Worm (Caenorhabditis elegans) whole organism, L2 larva: ENCODE data around the gene C02B8.6.

ENCODE experiments used
- C34F6.9 ChIP-seq: fragments of 150-350 bp; optimal IDR thresholded peaks from 2 replicates; lab custom pipeline; 2014; ENCODE audit warnings: missing biosample characterization, missing genetic modification characterization
- F13H6.1 ChIP-seq: sonication (generic microtip); optimal IDR thresholded peaks from 2 replicates; lab custom pipeline; 2016; ENCODE audit warnings: missing genetic modification characterization, missing compliant biosample characterization
- R02D3.7 ChIP-seq: fragments of 150-350 bp; optimal IDR thresholded peaks from 2 replicates; lab custom pipeline; 2014; ENCODE audit warnings: missing biosample characterization, missing genetic modification characterization
- Y55F3AM.14 ChIP-seq: fragments of 200-800 bp; sonication (Bioruptor generic); optimal IDR thresholded peaks from 2 replicates; lab custom pipeline; 2018; ENCODE audit warnings: mild to moderate bottlenecking, missing genetic modification characterization, missing compliant biosample characterization
- ZK546.5 ChIP-seq: sonication (generic microtip); optimal IDR thresholded peaks from 2 replicates; lab custom pipeline; 2017; ENCODE audit warnings: missing biosample characterization, missing genetic modification characterization
- aly-2 ChIP-seq: fragments of 150-350 bp; optimal IDR thresholded peaks from 2 replicates; lab custom pipeline; 2014; ENCODE audit warnings: missing biosample characterization, missing genetic modification characterization
- ama-1 ChIP-seq: fragments of 150-350 bp; optimal IDR thresholded peaks from 2 replicates; lab custom pipeline; 2018; ENCODE audit warnings: inconsistent platforms
- blmp-1 ChIP-seq: sonication (generic microtip); optimal IDR thresholded peaks from 2 replicates; lab custom pipeline; 2017; ENCODE audit warnings: missing genetic modification characterization, mild to moderate bottlenecking, missing compliant biosample characterization, antibody characterized with exemption, moderate library complexity; ENCODE audit not compliant: insufficient read depth
- ceh-16 ChIP-seq: fragments of 150-350 bp; optimal IDR thresholded peaks from 2 replicates; lab custom pipeline; 2014; ENCODE audit warnings: missing biosample characterization, missing genetic modification characterization
- ceh-82 ChIP-seq: fragments of 150-350 bp; optimal IDR thresholded peaks from 2 replicates; lab custom pipeline; 2014; ENCODE audit warnings: missing biosample characterization, missing genetic modification characterization
- crh-2 ChIP-seq: sonication (generic microtip); optimal IDR thresholded peaks from 2 replicates; lab custom pipeline; 2017; ENCODE audit warnings: missing biosample characterization, missing genetic modification characterization
- dmd-4 ChIP-seq: sonication (generic microtip); optimal IDR thresholded peaks from 2 replicates; lab custom pipeline; 2017; ENCODE audit warnings: missing biosample characterization, missing genetic modification characterization
- egl-27 ChIP-seq: sonication (generic microtip); optimal IDR thresholded peaks from 3 replicates; lab custom pipeline; 2017; ENCODE audit warnings: missing biosample characterization, missing genetic modification reagents, missing genetic modification characterization
- elt-3 ChIP-seq: sonication (generic microtip); optimal IDR thresholded peaks from 2 replicates; lab custom pipeline; 2017; ENCODE audit warnings: missing biosample characterization, missing genetic modification characterization
- gmeb-1 ChIP-seq: fragments of 150-350 bp; optimal IDR thresholded peaks from 2 replicates; lab custom pipeline; 2014; ENCODE audit warnings: missing biosample characterization, missing genetic modification characterization
- lin-11 ChIP-seq: fragments of 150-350 bp; sonication (generic microtip); optimal IDR thresholded peaks from 2 replicates; lab custom pipeline; 2014; ENCODE audit warnings: missing biosample characterization, missing genetic modification characterization, inconsistent platforms, mixed read lengths
- lin-13 ChIP-seq: fragments of 150-350 bp; optimal IDR thresholded peaks from 2 replicates; lab custom pipeline; 2014; ENCODE audit warnings: missing biosample characterization, missing genetic modification reagents, missing genetic modification characterization
- lin-39 ChIP-seq: fragments of 150-350 bp; optimal IDR thresholded peaks from 2 replicates; lab custom pipeline; 2014; ENCODE audit warnings: missing biosample characterization, missing genetic modification reagents, missing genetic modification characterization
- lsy-2 ChIP-seq, 2 experiments: fragments of 150-350 bp in 1 of 2; sonication (generic microtip) in 1 of 2; optimal IDR thresholded peaks; 2 replicates each; lab custom pipeline; 2014 to 2017; ENCODE audit warnings: missing biosample characterization in 2 of 2, missing genetic modification characterization in 2 of 2
- mab-5 ChIP-seq: fragments of 150-350 bp; optimal IDR thresholded peaks from 2 replicates; lab custom pipeline; 2014; ENCODE audit warnings: missing biosample characterization, missing genetic modification characterization
- mbf-1 ChIP-seq: sonication (generic microtip); optimal IDR thresholded peaks from 2 replicates; lab custom pipeline; 2017; ENCODE audit warnings: missing biosample characterization, missing genetic modification characterization
- mdl-1 ChIP-seq, 2 experiments: fragments of 150-350 bp in 1 of 2; sonication (generic microtip) in 1 of 2; optimal IDR thresholded peaks; 2 replicates each; lab custom pipeline; 2017; ENCODE audit warnings: missing biosample characterization in 2 of 2, missing genetic modification characterization in 2 of 2
- nhr-10 ChIP-seq: sonication (generic microtip); optimal IDR thresholded peaks from 2 replicates; lab custom pipeline; 2017; ENCODE audit warnings: missing biosample characterization, missing genetic modification characterization
- nhr-12 ChIP-seq: fragments of 150-350 bp; optimal IDR thresholded peaks from 2 replicates; lab custom pipeline; 2014; ENCODE audit warnings: missing biosample characterization, missing genetic modification characterization
- nhr-129 ChIP-seq: fragments of 150-350 bp; optimal IDR thresholded peaks from 2 replicates; lab custom pipeline; 2014; ENCODE audit warnings: missing biosample characterization, missing genetic modification characterization
- nhr-21 ChIP-seq: fragments of 150-350 bp; optimal IDR thresholded peaks from 2 replicates; lab custom pipeline; 2014; ENCODE audit warnings: missing biosample characterization, missing genetic modification characterization
- nhr-23 ChIP-seq: fragments of 150-350 bp; optimal IDR thresholded peaks from 2 replicates; lab custom pipeline; 2014; ENCODE audit warnings: missing biosample characterization, missing genetic modification reagents, missing genetic modification characterization
- nhr-237 ChIP-seq: fragments of 150-350 bp; optimal IDR thresholded peaks from 2 replicates; lab custom pipeline; 2014; ENCODE audit warnings: missing biosample characterization, missing genetic modification characterization
- nhr-25 ChIP-seq: fragments of 150-350 bp; sonication (generic microtip); optimal IDR thresholded peaks from 3 replicates; lab custom pipeline; 2014; ENCODE audit warnings: missing biosample characterization, missing genetic modification characterization
- nhr-6 ChIP-seq: fragments of 150-350 bp; optimal IDR thresholded peaks from 2 replicates; lab custom pipeline; 2014; ENCODE audit warnings: missing biosample characterization, missing genetic modification characterization
- nhr-77 ChIP-seq: fragments of 150-350 bp; optimal IDR thresholded peaks from 2 replicates; lab custom pipeline; 2014; ENCODE audit warnings: missing biosample characterization, missing genetic modification characterization
- peb-1 ChIP-seq: fragments of 150-350 bp; optimal IDR thresholded peaks from 2 replicates; lab custom pipeline; 2014; ENCODE audit warnings: missing biosample characterization, missing genetic modification characterization
- sem-4 ChIP-seq: fragments of 150-350 bp; optimal IDR thresholded peaks from 2 replicates; lab custom pipeline; 2014; ENCODE audit warnings: missing biosample characterization, missing genetic modification reagents, missing genetic modification characterization
- skn-1 ChIP-seq: sonication (generic microtip); optimal IDR thresholded peaks from 2 replicates; lab custom pipeline; 2017; ENCODE audit warnings: missing biosample characterization, missing genetic modification characterization
- sma-9 ChIP-seq, 2 experiments: fragments of 150-350 bp in 1 of 2; sonication (generic microtip) in 1 of 2; optimal IDR thresholded peaks; 2 replicates each; lab custom pipeline; 2014 to 2016; ENCODE audit warnings: missing genetic modification characterization in 2 of 2, mild to moderate bottlenecking in 1 of 2, missing biosample characterization in 1 of 2, missing compliant biosample characterization in 1 of 2, missing genetic modification reagents in 1 of 2, moderate library complexity in 1 of 2
- snpc-4 ChIP-seq: fragments of 150-350 bp; optimal IDR thresholded peaks from 2 replicates; lab custom pipeline; 2014; ENCODE audit warnings: missing biosample characterization, missing genetic modification characterization
- unc-55 ChIP-seq: fragments of 150-350 bp; sonication (generic microtip); optimal IDR thresholded peaks from 3 replicates; lab custom pipeline; 2014; ENCODE audit warnings: missing biosample characterization, missing genetic modification reagents, missing genetic modification characterization
- unc-62 ChIP-seq: fragments of 150-350 bp; optimal IDR thresholded peaks from 2 replicates; lab custom pipeline; 2014; ENCODE audit warnings: missing biosample characterization, missing genetic modification reagents, missing genetic modification characterization
- zag-1 ChIP-seq: fragments of 150-350 bp; optimal IDR thresholded peaks from 2 replicates; lab custom pipeline; 2014; ENCODE audit warnings: missing biosample characterization, missing genetic modification characterization
- ztf-1 ChIP-seq: fragments of 200-800 bp; sonication (Bioruptor generic); conservative IDR thresholded peaks from 2 replicates; pipeline ENCODE4 v1.3.6; 2022; ENCODE audit warnings: missing genetic modification characterization, missing compliant biosample characterization
- ztf-11 ChIP-seq: sonication (generic microtip); optimal IDR thresholded peaks from 2 replicates; lab custom pipeline; 2017; ENCODE audit warnings: missing biosample characterization, missing genetic modification characterization

C02B8.6 gene

ce11 chrX:8116157-8116556 is 20.0 kb downstream of the C02B8.6 start, which contains the start of gene hlh-8:
TSS of gene hlh-8 (plus strand) at chrX:8116457.
- TF ChIP-seq gmeb-1 (no peak), nhr-237 (no peak), nhr-77 (no peak), nhr-6 (tag; lab: Kevin White, UChicago) (no peak), lin-39 (tag; lab: Kevin White, UChicago) (no peak), nhr-12 (tag; lab: Kevin White, UChicago) (no peak), blmp-1 (tag; lab: Kevin White, UChicago) (no peak), ZK546.5 (no peak), F13H6.1 (tag; lab: Kevin White, UChicago) (no peak), nhr-25 (tag; lab: Kevin White, UChicago) (no peak)

ce11 chrX:8110193-8110592 is 25.9 kb downstream of the C02B8.6 start, which contains the start of gene K07E3.1:
TSS of gene K07E3.1 (plus strand) at chrX:8110439.
- TF ChIP-seq nhr-25 (tag; lab: Kevin White, UChicago) (no peak), zag-1 (tag; lab: Kevin White, UChicago) (no peak), egl-27 (tag; lab: Kevin White, UChicago) (no peak), nhr-10 (no peak), ztf-11 (tag; lab: Kevin White, UChicago) (no peak), R02D3.7 (tag; lab: Kevin White, UChicago) (no peak), lsy-2 (tag; optimal IDR thresholded peaks at IDR 0.05; lab: Kevin White, UChicago) (no peak), mdl-1 (tag; optimal IDR thresholded peaks at IDR 0.05; lab: Kevin White, UChicago) (no peak), skn-1 (tag; lab: Kevin White, UChicago) (no peak), ztf-1 (GFP tag; lab: Robert Waterston, UW) (no peak), dmd-4 (no peak), mbf-1 (no peak), nhr-23 (no peak), ceh-16 (tag; lab: Kevin White, UChicago) (no peak), crh-2 (tag; lab: Kevin White, UChicago) (no peak), aly-2 (tag; lab: Kevin White, UChicago) (no peak), sem-4 (tag; lab: Kevin White, UChicago) (no peak), nhr-77 (no peak), ZK546.5 (no peak), elt-3 (tag; lab: Kevin White, UChicago) (no peak)

ce11 chrX:8109531-8109930 is 26.6 kb downstream of the C02B8.6 start:
- no peak for TF ChIP-seq ztf-11 (tag; lab: Kevin White, UChicago)
- no peak for TF ChIP-seq peb-1 (tag; lab: Kevin White, UChicago)
- no peak for TF ChIP-seq lin-13 (GFP tag; lab: Kevin White, UChicago)
- no peak for TF ChIP-seq ztf-1 (GFP tag; lab: Robert Waterston, UW)
- TF ChIP-seq nhr-129, result peak; percentile 51
- TF ChIP-seq lsy-2 (tag; optimal IDR thresholded peaks at IDR 0.05; lab: Kevin White, UChicago), result no peak
- no peak for TF ChIP-seq mab-5 (tag; lab: Kevin White, UChicago)
- no peak for TF ChIP-seq nhr-21 (tag; lab: Kevin White, UChicago)
- TF ChIP-seq snpc-4, result no peak
- no peak for TF ChIP-seq mbf-1
- TF ChIP-seq egl-27 (tag; lab: Kevin White, UChicago), result no peak
- TF ChIP-seq aly-2 (tag; lab: Kevin White, UChicago), result no peak
- peak; percentile 74 for TF ChIP-seq C34F6.9 (tag; lab: Kevin White, UChicago)
- peak; percentile 35 for TF ChIP-seq crh-2 (tag; lab: Kevin White, UChicago)
- no peak for TF ChIP-seq skn-1 (tag; lab: Kevin White, UChicago)
- no peak for TF ChIP-seq nhr-6 (tag; lab: Kevin White, UChicago)
- TF ChIP-seq nhr-77, result no peak
- TF ChIP-seq lin-39 (tag; lab: Kevin White, UChicago), result no peak
- TF ChIP-seq Y55F3AM.14 (GFP tag; lab: Kevin White, UChicago), result no peak
- no peak for TF ChIP-seq nhr-237
- TF ChIP-seq ama-1 (lab: Kevin White, UChicago), result no peak
- no peak for TF ChIP-seq mdl-1 (tag; optimal IDR thresholded peaks at IDR 0.05; lab: Kevin White, UChicago)
- TF ChIP-seq sma-9 (GFP tag; optimal IDR thresholded peaks at IDR 0.05; lab: Kevin White, UChicago), result peak; percentile 7
- TF ChIP-seq sma-9 (tag; optimal IDR thresholded peaks at IDR 0.05; lab: Kevin White, UChicago), result no peak
- TF ChIP-seq F13H6.1 (tag; lab: Kevin White, UChicago), result no peak
- no peak for TF ChIP-seq unc-62 (GFP tag; lab: Kevin White, UChicago)
- no peak for TF ChIP-seq ceh-16 (tag; lab: Kevin White, UChicago)
- TF ChIP-seq dmd-4, result no peak
- peak; percentile 69 for TF ChIP-seq unc-55
- no peak for TF ChIP-seq lin-11 (tag; lab: Kevin White, UChicago)
- TF ChIP-seq gmeb-1, result peak; percentile 33
- TF ChIP-seq ceh-82 (tag; lab: Kevin White, UChicago), result no peak
- no peak for TF ChIP-seq elt-3 (tag; lab: Kevin White, UChicago)
